Worm (Caenorhabditis elegans): ENCODE results near the gene C18E9.2.

C18E9.2 gene

ce11 chrII:9014877-9015505, 50.2 kb downstream of the C18E9.2 start:
- TF ChIP-seq F22D6.2 (tag; optimal IDR thresholded peaks at IDR 0.05) (no peak), snpc-1.1 (tag; optimal IDR thresholded peaks at IDR 0.05; ENCODE audit: insufficient read depth) (no peak), dox-1 (GFP tag; IDR thresholded peaks at IDR 0.05) (0 out of 2 replicates have a peak, but pooled peaks have one; percentile 9)
